Fruit fly (Drosophila melanogaster) S2 (cell line): ENCODE data around the gene mgl.

Experiments used
- CG8478 ChIP-seq: fragments of >200 bp; optimal IDR thresholded peaks from 2 replicates; lab custom pipeline; 2018
- CTCF ChIP-seq, 2 experiments: fragments of >200 bp; optimal IDR thresholded peaks; 2 replicates each; lab custom pipeline; 2018

The mgl gene

dm6 chrX:9499994-9500804 lies at the start of gene mgl:
TSS of gene mgl (minus strand) at chrX:9500129.
- no peak for TF ChIP-seq CG8478 (lab: Kevin White, UChicago)
- TF ChIP-seq CTCF (optimal IDR thresholded peaks at IDR 0.05; lab: Kevin White, UChicago): no peak

dm6 chrX:9544457-9544856 lies 44.5 kb upstream of the mgl start:
- TF ChIP-seq CG8478 (lab: Kevin White, UChicago) (no peak), CTCF (optimal IDR thresholded peaks at IDR 0.05; lab: Kevin White, UChicago) (no peak)

- no peak for TF ChIP-seq CG8478 (lab: Kevin White, UChicago)
- TF ChIP-seq CTCF (optimal IDR thresholded peaks at IDR 0.05; lab: Kevin White, UChicago): no peak
Observed at dm6 chrX:9533518-9533917, 33.6 kb upstream of the mgl start, which contains the start of gene CG34026. TSS of gene CG34026 (plus strand) at chrX:9533818.

- peak; percentile 53 to 62 for TF ChIP-seq CTCF (optimal IDR thresholded peaks at IDR 0.05; lab: Kevin White, UChicago)
- TF ChIP-seq CG8478 (lab: Kevin White, UChicago): no peak
Observed at dm6 chrX:9532453-9532852, 32.5 kb upstream of the mgl start.

dm6 chrX:9531869-9532268 lies 31.9 kb upstream of the mgl start:
- TF ChIP-seq CTCF (optimal IDR thresholded peaks at IDR 0.05; lab: Kevin White, UChicago): no peak
- no peak for TF ChIP-seq CG8478 (lab: Kevin White, UChicago)

dm6 chrX:9523543-9523942 lies 23.6 kb upstream of the mgl start:
- no peak for TF ChIP-seq CTCF (optimal IDR thresholded peaks at IDR 0.05; lab: Kevin White, UChicago)
- TF ChIP-seq CG8478 (lab: Kevin White, UChicago): no peak

dm6 chrX:9520175-9520574 lies 20.2 kb upstream of the mgl start:
- TF ChIP-seq CG8478 (lab: Kevin White, UChicago) (no peak), CTCF (optimal IDR thresholded peaks at IDR 0.05; lab: Kevin White, UChicago) (no peak)

- TF ChIP-seq CTCF (optimal IDR thresholded peaks at IDR 0.05; lab: Kevin White, UChicago): no peak
Observed at dm6 chrX:9511224-9511623, 11.3 kb upstream of the mgl start, which contains the start of gene CG34028. TSS of gene CG34028 (plus strand) at chrX:9511524.

dm6 chrX:9502286-9502685 lies 2.4 kb upstream of the mgl start:
- TF ChIP-seq CG8478 (lab: Kevin White, UChicago) (no peak), CTCF (optimal IDR thresholded peaks at IDR 0.05; lab: Kevin White, UChicago) (no peak)

dm6 chrX:9500805-9501281 lies 914 bp upstream of the mgl start:
- TF ChIP-seq CTCF (optimal IDR thresholded peaks at IDR 0.05; lab: Kevin White, UChicago) (no peak), CG8478 (lab: Kevin White, UChicago) (no peak)

dm6 chrX:9498174-9498573 lies 1.8 kb downstream of the mgl start:
- no peak for TF ChIP-seq CG8478 (lab: Kevin White, UChicago)
- no peak for TF ChIP-seq CTCF (optimal IDR thresholded peaks at IDR 0.05; lab: Kevin White, UChicago)

dm6 chrX:9497123-9497522 lies 2.8 kb downstream of the mgl start:
- TF ChIP-seq CG8478 (lab: Kevin White, UChicago): no peak
- no peak for TF ChIP-seq CTCF (optimal IDR thresholded peaks at IDR 0.05; lab: Kevin White, UChicago)

dm6 chrX:9495945-9496445 lies 3.9 kb downstream of the mgl start:
- TF ChIP-seq CTCF (optimal IDR thresholded peaks at IDR 0.05; lab: Kevin White, UChicago) (no peak), CG8478 (lab: Kevin White, UChicago) (no peak)

dm6 chrX:9494103-9494502 lies 5.8 kb downstream of the mgl start:
- TF ChIP-seq CG8478 (lab: Kevin White, UChicago): no peak
- TF ChIP-seq CTCF (optimal IDR thresholded peaks at IDR 0.05; lab: Kevin White, UChicago): no peak

dm6 chrX:9486802-9487201 lies 13.1 kb downstream of the mgl start:
- no peak for TF ChIP-seq CTCF (optimal IDR thresholded peaks at IDR 0.05; lab: Kevin White, UChicago)
- TF ChIP-seq CG8478 (lab: Kevin White, UChicago): no peak

dm6 chrX:9485899-9486298 lies 14.0 kb downstream of the mgl start:
- TF ChIP-seq CG8478 (lab: Kevin White, UChicago): no peak
- no peak for TF ChIP-seq CTCF (optimal IDR thresholded peaks at IDR 0.05; lab: Kevin White, UChicago)
